Fruit fly (Drosophila melanogaster) whole organism, embryonic: ENCODE data around the gene TMEM216.

ENCODE experiments used
- Atf-2 ChIP-seq: fragments of 200-800 bp; sonication (Bioruptor generic); optimal IDR thresholded peaks from 2 replicates; lab custom pipeline; 2016; ENCODE audit warnings: missing biosample characterization, missing genetic modification characterization
- Atf6 ChIP-seq: fragments of 200-800 bp; sonication (Bioruptor generic); IDR thresholded peaks from 2 replicates; pipeline ENCODE4 v1.3.6; 2022; ENCODE audit warnings: missing biosample characterization, missing genetic modification characterization
- CG11560 ChIP-seq: fragments of 200-800 bp; sonication (Bioruptor generic); IDR thresholded peaks from 3 replicates; pipeline ENCODE4 v1.3.6; 2022; ENCODE audit warnings: missing biosample characterization, missing genetic modification characterization
- CG11723 ChIP-seq: fragments of 200-800 bp; sonication (Bioruptor generic); optimal IDR thresholded peaks from 2 replicates; lab custom pipeline; 2017; ENCODE audit warnings: missing biosample characterization, mild to moderate bottlenecking, missing genetic modification characterization
- CG13775 ChIP-seq: fragments of 200-800 bp; sonication (Bioruptor generic); optimal IDR thresholded peaks from 3 replicates; lab custom pipeline; 2017; ENCODE audit warnings: missing biosample characterization, mild to moderate bottlenecking, missing genetic modification characterization
- CG13894 ChIP-seq: fragments of 200-800 bp; sonication (Bioruptor generic); optimal IDR thresholded peaks from 3 replicates; lab custom pipeline; 2018; ENCODE audit warnings: missing biosample characterization, mild to moderate bottlenecking, missing genetic modification characterization, moderate library complexity
- CG15696 ChIP-seq: fragments of 200-800 bp; sonication (Bioruptor generic); optimal IDR thresholded peaks from 2 replicates; lab custom pipeline; 2019; ENCODE audit warnings: missing biosample characterization, mild to moderate bottlenecking, missing genetic modification characterization, moderate library complexity
- CG1602 ChIP-seq: fragments of 200-800 bp; sonication (Bioruptor generic); optimal IDR thresholded peaks from 3 replicates; lab custom pipeline; 2016; ENCODE audit warnings: missing biosample characterization, missing genetic modification characterization
- CG1603 ChIP-seq: fragments of 200-800 bp; sonication (Bioruptor generic); optimal IDR thresholded peaks from 2 replicates; lab custom pipeline; 2019; ENCODE audit warnings: missing biosample characterization, mild to moderate bottlenecking, missing genetic modification characterization, moderate library complexity
- CG1792 ChIP-seq: fragments of 200-800 bp; sonication (Bioruptor generic); optimal IDR thresholded peaks from 2 replicates; lab custom pipeline; 2016; ENCODE audit warnings: missing biosample characterization, missing genetic modification characterization
- CG1832 ChIP-seq: fragments of 200-800 bp; sonication (Bioruptor generic); optimal IDR thresholded peaks from 2 replicates; lab custom pipeline; 2017; ENCODE audit warnings: missing biosample characterization, mild to moderate bottlenecking, missing genetic modification characterization, inconsistent platforms
- CG2678 ChIP-seq: fragments of 200-800 bp; sonication (Bioruptor generic); optimal IDR thresholded peaks from 3 replicates; lab custom pipeline; 2019; ENCODE audit warnings: missing biosample characterization, mild to moderate bottlenecking, missing genetic modification characterization, moderate library complexity
- CG2889 ChIP-seq: fragments of 200-800 bp; sonication (Bioruptor generic); IDR thresholded peaks from 3 replicates; pipeline ENCODE4 v1.3.6; 2022; ENCODE audit warnings: missing biosample characterization, missing genetic modification characterization
- CG31441 ChIP-seq: fragments of 200-800 bp; sonication (Bioruptor generic); IDR thresholded peaks from 2 replicates; pipeline ENCODE4 v1.3.6; 2022; ENCODE audit warnings: missing biosample characterization, missing genetic modification characterization
- CG32772 ChIP-seq: fragments of 200-800 bp; sonication (Bioruptor generic); IDR thresholded peaks from 2 replicates; pipeline ENCODE4 v1.3.6; 2022; ENCODE audit warnings: missing biosample characterization, missing genetic modification characterization
- CG3407 ChIP-seq: fragments of 200-800 bp; sonication (Bioruptor generic); optimal IDR thresholded peaks from 2 replicates; lab custom pipeline; 2018; ENCODE audit warnings: missing biosample characterization, mild to moderate bottlenecking, missing genetic modification characterization
- CG3847 ChIP-seq: fragments of 200-800 bp; sonication (Bioruptor generic); IDR thresholded peaks from 2 replicates; pipeline ENCODE4 v1.3.6; 2022; ENCODE audit warnings: missing biosample characterization, missing genetic modification characterization
- CG5953 ChIP-seq: fragments of 200-800 bp; sonication (Bioruptor generic); IDR thresholded peaks from 2 replicates; pipeline ENCODE4 v1.3.6; 2022; ENCODE audit warnings: missing biosample characterization, missing genetic modification characterization
- CG7786 ChIP-seq: fragments of 200-800 bp; sonication (Bioruptor generic); optimal IDR thresholded peaks from 2 replicates; lab custom pipeline; 2016; ENCODE audit warnings: missing biosample characterization, missing genetic modification characterization
- CG8388 ChIP-seq: fragments of 200-800 bp; sonication (Bioruptor generic); optimal IDR thresholded peaks from 2 replicates; lab custom pipeline; 2019; ENCODE audit warnings: missing biosample characterization, mild to moderate bottlenecking, missing genetic modification characterization, moderate library complexity
- CG9437 ChIP-seq: fragments of 200-800 bp; sonication (Bioruptor generic); optimal IDR thresholded peaks from 2 replicates; lab custom pipeline; 2018; ENCODE audit warnings: missing biosample characterization, mild to moderate bottlenecking, missing genetic modification characterization
- Dbx ChIP-seq: fragments of 200-800 bp; sonication (Bioruptor generic); IDR thresholded peaks from 3 replicates; pipeline ENCODE4 v1.3.6; 2022; ENCODE audit warnings: missing biosample characterization, missing genetic modification characterization
- Dfd ChIP-seq, 2 experiments: fragments of >200 bp; optimal IDR thresholded peaks; 2 replicates each; lab custom pipeline; 2017; ENCODE audit warnings: missing biosample characterization in 2 of 2, missing genetic modification characterization in 2 of 2
- E2f2 ChIP-seq: fragments of 200-800 bp; sonication (Bioruptor generic); IDR thresholded peaks from 2 replicates; pipeline ENCODE4 v1.3.6; 2022; ENCODE audit warnings: missing biosample characterization, missing genetic modification characterization
- Fer2 ChIP-seq: fragments of 200-800 bp; sonication (Bioruptor generic); optimal IDR thresholded peaks from 2 replicates; lab custom pipeline; 2018; ENCODE audit warnings: missing biosample characterization, mild to moderate bottlenecking, missing genetic modification characterization, moderate library complexity
- HLHmδ ChIP-seq: fragments of 200-800 bp; sonication (Bioruptor generic); optimal IDR thresholded peaks from 2 replicates; lab custom pipeline; 2018; ENCODE audit warnings: missing biosample characterization, mild to moderate bottlenecking, missing genetic modification characterization, moderate library complexity
- Hr39 ChIP-seq: fragments of >200 bp; optimal IDR thresholded peaks from 2 replicates; lab custom pipeline; 2017
- Kr ChIP-seq: fragments of 200-800 bp; sonication (Bioruptor generic); optimal IDR thresholded peaks from 2 replicates; lab custom pipeline; 2017; ENCODE audit warnings: missing biosample characterization, mild to moderate bottlenecking, missing genetic modification characterization
- Lhr ChIP-seq: fragments of 200-800 bp; sonication (Bioruptor generic); optimal IDR thresholded peaks from 3 replicates; lab custom pipeline; 2017; ENCODE audit warnings: mild to moderate bottlenecking, missing biosample characterization, missing genetic modification reagents, missing genetic modification characterization
- MESR4 ChIP-seq: fragments of 200-800 bp; sonication (Bioruptor generic); optimal IDR thresholded peaks from 2 replicates; lab custom pipeline; 2018; ENCODE audit warnings: missing biosample characterization, mild to moderate bottlenecking, missing genetic modification characterization, moderate library complexity
- Myb ChIP-seq: fragments of 200-800 bp; sonication (Bioruptor generic); optimal IDR thresholded peaks from 2 replicates; lab custom pipeline; 2016; ENCODE audit warnings: missing biosample characterization, missing genetic modification characterization
- Nf-YB ChIP-seq: fragments of 200-800 bp; sonication (Bioruptor generic); optimal IDR thresholded peaks from 3 replicates; lab custom pipeline; 2019; ENCODE audit warnings: missing biosample characterization, mild to moderate bottlenecking, missing genetic modification characterization, moderate library complexity
- Ssrp ChIP-seq: fragments of 200-800 bp; sonication (Bioruptor generic); optimal IDR thresholded peaks from 2 replicates; lab custom pipeline; 2018; ENCODE audit warnings: missing biosample characterization, mild to moderate bottlenecking, missing genetic modification characterization, moderate library complexity
- bbx ChIP-seq: fragments of 200-800 bp; sonication (Bioruptor generic); IDR thresholded peaks from 2 replicates; pipeline ENCODE4 v1.3.6; 2022; ENCODE audit warnings: missing biosample characterization, missing genetic modification characterization; ENCODE audit not compliant: partially characterized antibody
- chif ChIP-seq, 2 experiments: fragments of 200-800 bp; sonication (Bioruptor generic); optimal IDR thresholded peaks; 3 replicates each; lab custom pipeline; 2016; ENCODE audit warnings: missing biosample characterization in 2 of 2, missing genetic modification characterization in 2 of 2
- chm ChIP-seq: fragments of 200-800 bp; sonication (Bioruptor generic); IDR thresholded peaks from 2 replicates; pipeline ENCODE4 v1.3.6; 2022; ENCODE audit warnings: missing biosample characterization, missing genetic modification characterization
- croc ChIP-seq: fragments of 200-800 bp; sonication (Bioruptor generic); conservative IDR thresholded peaks from 3 replicates; pipeline ENCODE4 v1.3.6; 2022; ENCODE audit warnings: missing biosample characterization, missing genetic modification characterization
- crol ChIP-seq: fragments of 200-800 bp; sonication (Bioruptor generic); IDR thresholded peaks from 2 replicates; pipeline ENCODE4 v1.3.6; 2022; ENCODE audit warnings: missing biosample characterization, missing genetic modification characterization
- en ChIP-seq: fragments of 200-800 bp; sonication (Bioruptor generic); optimal IDR thresholded peaks from 2 replicates; lab custom pipeline; 2016; ENCODE audit warnings: missing biosample characterization, missing genetic modification characterization
- eve ChIP-seq, 2 experiments: fragments of >200 bp; optimal IDR thresholded peaks; 2 replicates each; lab custom pipeline; 2017; ENCODE audit warnings: missing biosample characterization in 2 of 2, missing genetic modification characterization in 2 of 2
- grau ChIP-seq: fragments of 200-800 bp; optimal IDR thresholded peaks from 3 replicates; lab custom pipeline; 2019; ENCODE audit warnings: missing biosample characterization, mild to moderate bottlenecking, missing genetic modification characterization, moderate library complexity
- inv ChIP-seq: fragments of 200-800 bp; sonication (Bioruptor generic); IDR thresholded peaks from 2 replicates; pipeline ENCODE4 v1.3.6; 2022; ENCODE audit warnings: missing biosample characterization, missing genetic modification characterization; ENCODE audit not compliant: partially characterized antibody
- jumu ChIP-seq: fragments of 200-800 bp; sonication (Bioruptor generic); optimal IDR thresholded peaks from 3 replicates; lab custom pipeline; 2016; ENCODE audit warnings: missing biosample characterization, missing genetic modification characterization
- kah ChIP-seq: fragments of 200-800 bp; sonication (Bioruptor generic); optimal IDR thresholded peaks from 2 replicates; lab custom pipeline; 2018; ENCODE audit warnings: missing biosample characterization, mild to moderate bottlenecking, missing genetic modification characterization
- pan ChIP-seq, 4 experiments: fragments of >200 bp in 3 of 4; fragments of 200-800 bp in 1 of 4; sonication (Bioruptor generic) in 1 of 4; optimal IDR thresholded peaks in 3 of 4; IDR thresholded peaks in 1 of 4; 2 replicates each; pipeline versions ENCODE4 v1.3.6 to Lab custom; 2017 to 2022; ENCODE audit warnings: missing biosample characterization in 2 of 4, missing genetic modification characterization in 2 of 4, mixed read lengths in 1 of 4
- tio ChIP-seq: fragments of 200-800 bp; sonication (Bioruptor generic); optimal IDR thresholded peaks from 2 replicates; lab custom pipeline; 2017; ENCODE audit warnings: missing biosample characterization, missing genetic modification characterization, inconsistent platforms
- unpg ChIP-seq: fragments of 200-800 bp; sonication (Bioruptor generic); optimal IDR thresholded peaks from 3 replicates; lab custom pipeline; 2018; ENCODE audit warnings: missing biosample characterization, mild to moderate bottlenecking, missing genetic modification characterization, moderate library complexity
- z ChIP-seq: fragments of 200-800 bp; sonication (Bioruptor generic); IDR thresholded peaks from 3 replicates; pipeline ENCODE4 v1.3.6; 2022; ENCODE audit warnings: missing biosample characterization, missing genetic modification characterization

The TMEM216 gene

DNA sequence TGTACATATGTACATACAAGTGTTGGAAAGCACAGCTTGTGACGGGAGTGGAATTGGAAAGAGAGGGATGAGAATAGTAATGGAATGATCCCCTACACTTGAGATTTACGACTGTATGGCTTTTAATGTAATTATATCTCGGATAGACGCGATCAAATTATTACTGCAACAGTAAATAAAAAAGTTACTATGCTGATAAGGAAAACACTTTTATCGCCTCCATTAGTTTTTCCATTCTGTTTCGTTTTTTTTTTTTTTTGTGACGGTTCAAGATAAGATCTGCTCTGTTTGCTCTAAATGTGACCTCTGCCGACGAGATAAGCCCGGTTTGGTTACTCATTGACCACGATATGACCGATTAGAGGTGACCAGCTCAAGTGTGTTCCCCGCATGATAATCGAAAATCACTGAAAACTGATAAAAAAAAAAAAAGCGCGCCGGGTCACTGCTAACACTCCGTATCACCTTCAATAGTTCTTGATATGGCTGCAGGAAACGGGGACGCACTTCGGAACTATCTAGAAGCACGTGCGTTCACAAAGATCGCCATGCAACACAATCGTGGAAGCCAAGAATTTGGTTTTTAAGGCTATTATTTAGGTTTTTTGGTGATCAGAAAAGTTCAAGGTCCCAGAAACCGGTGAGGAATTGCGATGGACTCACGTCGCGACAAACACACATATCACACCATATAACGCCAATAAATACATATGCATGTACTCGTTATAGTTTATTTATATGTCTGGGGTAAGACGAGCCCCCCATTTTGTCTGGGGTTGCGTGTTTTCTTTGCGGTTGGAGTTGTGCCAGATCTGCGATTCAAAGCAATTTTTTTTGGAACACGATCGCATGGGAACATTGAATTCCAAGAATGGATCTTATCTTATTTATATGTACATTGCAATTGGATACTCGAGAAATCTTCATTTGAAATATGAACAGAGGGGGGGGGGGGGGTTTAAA, 45.2 kb upstream of the TMEM216 start, which contains the start of gene p (continued):
- TF ChIP-seq grau (tag; lab: Kevin White, UChicago) (peak; percentile 15), CG32772 (GFP tag; lab: Robert Waterston, UW) (peak; percentile 61), pan (optimal IDR thresholded peaks at IDR 0.05; lab: Kevin White, UChicago) (no peak), pan (GFP tag; optimal IDR thresholded peaks at IDR 0.05 in 1 of 2, IDR thresholded peaks at IDR 0.05 in 1 of 2) (peak in 1 of 2 experiments; percentile 45), CG31441 (GFP tag; lab: Robert Waterston, UW) (peak; percentile 26; the same call in 1 of the 2 replicates), CG11723 (GFP tag; lab: Kevin White, UChicago) (no peak), Dfd (GFP tag; optimal IDR thresholded peaks at IDR 0.05; lab: Kevin White, UChicago) (no peak), jumu (GFP tag; lab: Kevin White, UChicago) (no peak), CG5953 (peak; percentile 3; the same call in 1 of the 2 replicates), Lhr (no peak), CG2678 (tag; lab: Kevin White, UChicago) (peak; percentile 45), CG3847 (GFP tag; lab: Robert Waterston, UW) (no peak), bbx (GFP tag; lab: Robert Waterston, UW) (no peak), crol (GFP tag; lab: Robert Waterston, UW) (no peak), Atf6 (GFP tag; lab: Robert Waterston, UW) (0 out of 2 replicates have a peak, but pooled peaks have one; percentile 28), eve (GFP tag; optimal IDR thresholded peaks at IDR 0.05; lab: Kevin White, UChicago) (no peak), CG15696 (tag; lab: Kevin White, UChicago) (peak; percentile 40), HLHmδ (GFP tag; lab: Kevin White, UChicago) (no peak), Kr (GFP tag; lab: Kevin White, UChicago) (peak; percentile 42), CG1603 (tag; lab: Kevin White, UChicago) (peak; percentile 18), MESR4 (GFP tag; lab: Kevin White, UChicago) (no peak), CG1602 (GFP tag; lab: Kevin White, UChicago) (no peak), en (no peak), Hr39 (no peak), Fer2 (tag; lab: Kevin White, UChicago) (peak; percentile 4), CG8388 (no peak), CG1792 (no peak), tio (GFP tag; lab: Kevin White, UChicago) (peak; percentile 33), chif (GFP tag; optimal IDR thresholded peaks at IDR 0.05; lab: Kevin White, UChicago) (peak in 1 of 2 experiments; percentile 31), croc (GFP tag; lab: Robert Waterston, UW) (no peak), CG9437 (no peak), CG13775 (GFP tag; lab: Kevin White, UChicago) (no peak), z (GFP tag; lab: Robert Waterston, UW) (no peak), CG3407 (GFP tag; lab: Kevin White, UChicago) (peak; percentile 7), chm (0 out of 2 replicates have a peak, but pooled peaks have one; percentile 32), Dbx (GFP tag; lab: Robert Waterston, UW) (0 out of 3 replicates have a peak, but pooled peaks have one; percentile 25), Myb (peak; percentile 32), CG2889 (GFP tag; lab: Robert Waterston, UW) (no peak), CG7786 (peak; percentile 25), unpg (GFP tag; lab: Kevin White, UChicago) (peak; percentile 58), kah (GFP tag; lab: Kevin White, UChicago) (peak; percentile 30), Ssrp (no peak), Atf-2 (GFP tag; lab: Kevin White, UChicago) (no peak), E2f2 (GFP tag; lab: Robert Waterston, UW) (no peak), CG11560 (tag; lab: Robert Waterston, UW) (no peak), CG13894 (tag; lab: Kevin White, UChicago) (peak; percentile 32), CG1832 (no peak), Nf-YB (GFP tag; lab: Kevin White, UChicago) (no peak), inv (GFP tag; lab: Robert Waterston, UW) (no peak)
